Worm (Caenorhabditis elegans): Measurements from ENCODE around the gene ttr-53.

Gene ttr-53

DNA sequence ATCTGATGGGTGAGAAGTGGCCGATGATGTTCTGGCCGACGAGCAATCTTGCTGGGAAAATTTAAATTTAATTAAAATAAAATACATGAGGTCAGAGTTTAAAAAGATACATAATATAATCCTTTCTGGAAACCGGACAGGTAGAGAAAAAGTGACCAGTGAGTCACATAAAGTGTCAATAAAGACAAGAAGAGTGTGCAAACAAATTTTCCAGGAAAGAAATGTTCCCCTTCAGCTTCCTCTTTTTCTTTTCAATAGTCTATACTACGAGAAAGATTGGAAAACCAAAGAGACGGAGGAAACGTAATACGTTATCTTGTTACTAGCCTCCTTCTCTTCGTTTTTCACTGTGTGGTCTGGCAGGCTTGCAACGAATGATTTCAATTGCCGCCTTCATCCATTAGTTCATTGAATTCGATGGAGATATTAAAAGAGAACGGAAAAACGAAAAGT is 7.3 kb upstream of the ttr-53 start, which contains the start of gene tsp-12:
Gene tsp-12, minus strand, starts transcription at position 51 of the 453 bp plus-strand sequence.
- TF ChIP-seq tab-1 (GFP tag; IDR thresholded peaks at IDR 0.05), result no peak
- no peak for TF ChIP-seq ref-1 (GFP tag; conservative IDR thresholded peaks at IDR 0.05)
- no peak for TF ChIP-seq klf-2 (GFP tag; conservative IDR thresholded peaks at IDR 0.05)
- no peak for TF ChIP-seq T22C8.4 (GFP tag; IDR thresholded peaks at IDR 0.05)
- no peak for TF ChIP-seq ztf-23 (GFP tag; IDR thresholded peaks at IDR 0.05)
- TF ChIP-seq cog-1 (tag; optimal IDR thresholded peaks at IDR 0.05), result no peak
- TF ChIP-seq flt-1 (GFP tag; IDR thresholded peaks at IDR 0.05), result no peak
- no peak for TF ChIP-seq ztf-29 (GFP tag; IDR thresholded peaks at IDR 0.05)
- TF ChIP-seq med-1 (GFP tag; optimal IDR thresholded peaks at IDR 0.05; ENCODE audit: insufficient read depth), result no peak

DNA sequence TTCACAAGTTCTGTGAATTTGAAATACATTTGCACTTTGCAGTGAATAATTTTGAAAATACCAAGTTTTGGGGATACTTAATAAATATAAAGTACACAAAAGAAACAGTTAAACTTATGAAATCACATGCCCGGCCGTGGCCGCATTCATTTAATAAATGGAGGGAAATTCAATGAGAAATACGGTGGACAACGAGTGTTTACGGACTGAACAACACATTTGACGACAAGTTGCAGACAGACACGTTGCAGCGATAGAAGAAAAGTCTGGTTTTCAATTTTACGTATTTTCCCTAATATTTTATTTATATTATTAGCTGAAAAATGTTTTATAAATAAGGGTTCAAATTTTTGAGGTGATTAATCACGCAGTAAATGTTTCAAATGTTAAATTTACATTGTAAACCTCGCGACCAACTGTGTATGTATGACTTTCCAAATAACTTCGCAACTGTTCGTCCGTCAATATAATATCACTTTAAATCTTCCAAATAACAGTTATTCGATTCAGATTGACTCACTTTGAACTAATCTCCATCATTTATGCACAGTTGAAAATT is 6.3 kb upstream of the ttr-53 start, which contains the start of gene copg-1:
Gene copg-1, plus strand, starts transcription at position 509 of the 559 bp plus-strand sequence.
- TF ChIP-seq ztf-29 (GFP tag; IDR thresholded peaks at IDR 0.05) (no peak), ztf-23 (GFP tag; IDR thresholded peaks at IDR 0.05) (no peak), T22C8.4 (GFP tag; IDR thresholded peaks at IDR 0.05) (no peak), cog-1 (tag; optimal IDR thresholded peaks at IDR 0.05) (no peak), med-1 (GFP tag; optimal IDR thresholded peaks at IDR 0.05; ENCODE audit: insufficient read depth) (no peak), tab-1 (GFP tag; IDR thresholded peaks at IDR 0.05) (no peak), ref-1 (GFP tag; conservative IDR thresholded peaks at IDR 0.05) (no peak), flt-1 (GFP tag; IDR thresholded peaks at IDR 0.05) (no peak), klf-2 (GFP tag; conservative IDR thresholded peaks at IDR 0.05) (no peak)

DNA sequence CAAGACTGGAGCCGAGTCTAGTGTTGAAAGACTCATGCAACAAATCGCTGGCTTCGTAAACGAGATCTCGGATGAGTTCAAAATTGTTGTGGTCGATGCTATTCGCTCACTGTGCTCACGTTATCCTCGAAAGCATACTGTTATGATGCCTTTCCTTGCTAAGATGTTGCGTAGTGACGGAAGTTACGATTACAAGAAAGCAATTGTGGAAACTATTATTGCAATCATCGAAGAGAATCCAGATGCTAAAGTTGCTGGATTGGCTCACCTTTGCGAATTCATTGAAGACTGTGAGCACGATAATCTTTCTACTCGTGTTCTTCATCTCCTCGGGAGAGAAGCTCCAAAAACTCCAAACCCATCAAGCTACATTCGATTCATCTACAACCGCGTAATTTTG is 4.4 kb upstream of the ttr-53 start:
- no peak for TF ChIP-seq T22C8.4 (GFP tag; IDR thresholded peaks at IDR 0.05)

DNA sequence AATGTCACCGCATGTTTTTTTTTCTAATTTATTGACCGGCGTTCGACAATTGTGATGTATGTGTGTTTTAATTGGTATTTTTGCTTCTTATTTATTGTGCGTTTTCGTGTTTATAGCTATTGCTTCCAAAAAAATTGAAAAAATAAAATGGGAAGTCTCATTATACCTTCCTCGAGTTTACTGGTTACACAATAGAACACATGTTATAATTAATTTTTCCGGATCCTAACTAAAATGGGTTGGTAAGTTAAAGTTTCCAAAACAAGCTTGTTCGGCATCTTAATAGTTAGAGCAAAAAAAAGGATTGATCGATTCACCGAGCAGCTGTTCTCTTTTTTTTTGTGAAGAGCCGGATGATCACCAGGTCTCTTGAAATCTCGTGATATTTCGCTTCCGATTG is 2.4 kb upstream of the ttr-53 start, which contains the start of gene ttr-54:
Gene ttr-54, plus strand, starts transcription at position 301 of the 400 bp plus-strand sequence.
- TF ChIP-seq ztf-23 (GFP tag; IDR thresholded peaks at IDR 0.05), result no peak
- TF ChIP-seq tab-1 (GFP tag; IDR thresholded peaks at IDR 0.05), result no peak
- no peak for TF ChIP-seq cog-1 (tag; optimal IDR thresholded peaks at IDR 0.05)

DNA sequence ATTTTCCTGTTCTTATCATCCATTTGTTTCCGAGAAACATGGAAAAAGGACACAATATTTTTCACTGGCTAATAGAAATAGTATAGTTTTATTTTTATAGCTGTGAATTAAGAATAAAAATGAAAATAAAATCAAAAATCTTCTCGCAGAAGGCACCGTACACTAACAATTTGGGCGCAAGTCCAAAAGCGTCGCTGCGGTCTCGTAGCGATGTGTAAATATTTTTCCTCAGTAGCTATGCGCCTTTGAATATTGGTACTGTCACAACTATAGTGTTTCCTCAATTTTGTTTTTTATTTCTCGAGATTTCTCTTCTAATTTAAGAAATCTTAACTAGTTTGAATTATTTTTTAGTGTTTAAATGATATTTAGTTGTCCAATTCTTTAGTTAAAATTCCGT is 804 bp upstream of the ttr-53 start:
- TF ChIP-seq med-1 (GFP tag; optimal IDR thresholded peaks at IDR 0.05; ENCODE audit: insufficient read depth) (no peak), ztf-29 (GFP tag; IDR thresholded peaks at IDR 0.05) (no peak), ztf-23 (GFP tag; IDR thresholded peaks at IDR 0.05) (no peak), klf-2 (GFP tag; conservative IDR thresholded peaks at IDR 0.05) (no peak), flt-1 (GFP tag; IDR thresholded peaks at IDR 0.05) (no peak), ref-1 (GFP tag; conservative IDR thresholded peaks at IDR 0.05) (no peak), T22C8.4 (GFP tag; IDR thresholded peaks at IDR 0.05) (no peak), cog-1 (tag; optimal IDR thresholded peaks at IDR 0.05) (no peak), tab-1 (GFP tag; IDR thresholded peaks at IDR 0.05) (no peak)

DNA sequence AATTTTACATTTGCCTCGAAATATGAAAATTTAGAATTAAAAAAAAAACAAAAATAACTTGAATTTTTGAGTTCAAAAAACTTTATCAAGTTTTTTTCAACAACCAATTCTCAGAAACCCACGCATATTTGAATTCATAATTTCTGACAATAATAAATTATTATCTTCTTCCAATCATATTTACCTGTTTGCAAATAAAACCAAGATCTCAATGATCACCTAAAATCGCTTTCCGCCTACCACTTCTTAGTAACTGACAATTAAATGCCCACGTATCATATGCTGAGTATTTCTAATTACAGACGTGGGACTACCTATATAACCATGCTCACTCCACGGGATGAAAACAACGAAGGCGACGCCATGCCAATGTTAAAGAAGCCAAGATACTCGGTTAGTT is 3.9 kb downstream of the ttr-53 start, which contains the start of gene pps-1:
Gene pps-1, plus strand, starts transcription at position 301 of the 400 bp plus-strand sequence.
- TF ChIP-seq ztf-23 (GFP tag; IDR thresholded peaks at IDR 0.05) (no peak), ztf-29 (GFP tag; IDR thresholded peaks at IDR 0.05) (no peak), T22C8.4 (GFP tag; IDR thresholded peaks at IDR 0.05) (no peak), med-1 (GFP tag; optimal IDR thresholded peaks at IDR 0.05; ENCODE audit: insufficient read depth) (no peak), ref-1 (GFP tag; conservative IDR thresholded peaks at IDR 0.05) (no peak), cog-1 (tag; optimal IDR thresholded peaks at IDR 0.05) (no peak), flt-1 (GFP tag; IDR thresholded peaks at IDR 0.05) (no peak)

DNA sequence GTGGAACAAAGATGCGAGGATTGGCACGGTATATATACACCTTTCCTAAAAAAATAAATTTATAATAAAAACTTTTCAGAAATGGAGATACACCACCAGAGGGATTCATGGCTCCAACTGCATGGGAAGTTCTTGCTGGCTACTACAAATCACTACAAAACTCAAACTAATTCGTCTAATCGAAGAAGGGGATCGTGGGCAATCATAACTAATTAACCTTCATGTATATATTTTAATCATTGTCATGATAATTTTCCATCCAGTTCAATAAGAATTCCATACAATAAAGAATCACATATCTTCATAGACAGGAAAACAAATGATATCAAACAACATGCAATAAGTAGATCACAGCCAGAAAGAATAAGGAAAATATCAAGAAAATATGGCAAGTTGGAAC is 6.2 kb downstream of the ttr-53 start:
- TF ChIP-seq klf-2 (GFP tag; conservative IDR thresholded peaks at IDR 0.05), result no peak
- TF ChIP-seq flt-1 (GFP tag; IDR thresholded peaks at IDR 0.05), result 0 out of 2 replicates have a peak, but pooled peaks have one; percentile 12
- TF ChIP-seq cog-1 (tag; optimal IDR thresholded peaks at IDR 0.05), result no peak

DNA sequence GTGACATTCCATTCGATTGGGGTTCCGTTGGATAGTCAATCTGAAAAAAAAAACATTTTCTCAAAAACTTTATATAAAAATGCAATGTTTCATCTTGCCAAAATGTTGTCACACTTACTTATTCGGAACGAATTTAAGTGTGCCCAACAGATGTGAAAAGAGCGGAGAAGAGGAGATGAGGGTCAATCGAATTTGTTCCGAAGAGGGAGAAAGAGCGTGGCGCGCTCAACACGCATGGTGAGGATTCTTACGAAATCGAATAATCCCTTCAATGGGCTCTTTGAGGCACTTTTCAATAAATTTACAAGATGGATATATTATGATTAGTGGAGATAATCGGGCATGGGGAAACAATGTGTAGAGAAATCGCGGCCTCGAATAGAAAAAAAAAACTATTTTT is 13.0 kb downstream of the ttr-53 start:
- TF ChIP-seq cog-1 (tag; optimal IDR thresholded peaks at IDR 0.05) (no peak), med-1 (GFP tag; optimal IDR thresholded peaks at IDR 0.05; ENCODE audit: insufficient read depth) (no peak), flt-1 (GFP tag; IDR thresholded peaks at IDR 0.05) (no peak), tab-1 (GFP tag; IDR thresholded peaks at IDR 0.05) (no peak), ztf-23 (GFP tag; IDR thresholded peaks at IDR 0.05) (no peak), T22C8.4 (GFP tag; IDR thresholded peaks at IDR 0.05) (no peak), ref-1 (GFP tag; conservative IDR thresholded peaks at IDR 0.05) (no peak), ztf-29 (GFP tag; IDR thresholded peaks at IDR 0.05) (no peak)

DNA sequence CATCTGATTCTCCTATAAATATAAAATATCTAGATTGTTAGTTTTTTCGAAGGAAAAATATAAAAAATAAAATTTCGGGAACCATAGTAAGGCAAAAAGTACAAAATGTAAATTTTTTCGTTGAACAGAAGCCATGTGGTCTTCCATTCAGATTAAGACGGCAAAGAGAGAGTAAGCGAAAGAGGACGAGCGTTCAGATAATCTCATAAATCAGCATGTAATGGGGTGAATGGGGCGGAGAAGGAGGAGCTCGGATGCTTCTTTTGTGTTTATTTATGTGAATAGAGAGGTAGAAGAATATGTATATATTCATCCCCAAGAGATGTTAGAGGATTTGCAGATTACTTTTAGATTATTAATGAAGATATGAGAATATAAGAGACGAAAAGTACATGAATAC is 16.5 kb downstream of the ttr-53 start, which contains the start of gene pxf-1:
Gene pxf-1, minus strand, starts transcription at position 14 of the 400 bp plus-strand sequence.
- TF ChIP-seq tab-1 (GFP tag; IDR thresholded peaks at IDR 0.05) (no peak), flt-1 (GFP tag; IDR thresholded peaks at IDR 0.05) (no peak), med-1 (GFP tag; optimal IDR thresholded peaks at IDR 0.05; ENCODE audit: insufficient read depth) (no peak), klf-2 (GFP tag; conservative IDR thresholded peaks at IDR 0.05) (no peak)

DNA sequence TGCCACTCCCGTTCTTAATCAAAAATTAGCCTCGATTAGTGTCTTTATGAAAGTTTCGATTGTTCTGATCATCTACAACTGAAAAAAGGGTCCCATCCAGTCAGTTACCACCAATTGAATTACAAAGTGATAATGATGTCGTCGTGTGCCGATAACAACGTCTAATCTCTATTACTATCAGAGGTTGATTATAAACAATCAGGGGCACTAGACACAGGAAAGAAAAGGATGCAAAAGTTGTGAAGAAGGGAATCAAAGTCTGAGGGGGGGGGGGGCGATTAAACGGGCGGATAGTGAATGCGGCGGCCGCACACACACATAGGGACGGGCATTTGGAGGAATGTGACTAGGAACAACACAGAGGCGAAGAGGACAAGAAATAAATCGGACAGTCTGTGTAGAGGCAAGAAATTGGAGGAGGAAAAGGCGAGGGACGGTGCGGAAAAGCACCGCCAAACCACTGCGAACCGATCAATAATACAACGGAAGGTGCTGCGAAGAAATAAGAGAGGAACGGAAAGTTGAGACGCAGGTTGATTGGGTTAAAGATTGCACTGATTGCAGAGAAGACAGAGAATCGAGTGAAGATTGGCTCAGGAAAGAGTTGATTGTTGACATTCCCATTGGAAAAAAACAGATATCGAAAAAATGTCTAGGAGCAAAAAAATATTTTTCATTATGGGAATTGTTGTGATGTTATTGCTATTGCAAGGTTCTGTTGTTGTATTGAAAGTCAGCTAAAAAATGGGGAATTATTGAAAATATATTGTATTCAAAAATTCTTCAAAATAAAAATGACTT is 17.3 kb downstream of the ttr-53 start:
- TF ChIP-seq flt-1 (GFP tag; IDR thresholded peaks at IDR 0.05) (no peak), med-1 (GFP tag; optimal IDR thresholded peaks at IDR 0.05; ENCODE audit: insufficient read depth) (no peak), cog-1 (tag; optimal IDR thresholded peaks at IDR 0.05) (peak; percentile 2), klf-2 (GFP tag; conservative IDR thresholded peaks at IDR 0.05) (no peak), ztf-23 (GFP tag; IDR thresholded peaks at IDR 0.05) (peak; percentile 55; the same call in 1 of the 2 replicates), tab-1 (GFP tag; IDR thresholded peaks at IDR 0.05) (0 out of 2 replicates have a peak, but pooled peaks have one; percentile 45), ztf-29 (GFP tag; IDR thresholded peaks at IDR 0.05) (no peak), ref-1 (GFP tag; conservative IDR thresholded peaks at IDR 0.05) (no peak), T22C8.4 (GFP tag; IDR thresholded peaks at IDR 0.05) (peak; percentile 73)

All from whole organism, midembryonic.